Worm (Caenorhabditis elegans) whole organism, L3 larva: ENCODE data around the gene aass-1.

Experiments used
- nhr-237 ChIP-seq: fragments of 150-350 bp; optimal IDR thresholded peaks from 2 replicates; lab custom pipeline; 2014; ENCODE audit warnings: missing biosample characterization, missing genetic modification characterization
- unc-62 ChIP-seq: fragments of 150-350 bp; sonication (generic microtip); optimal IDR thresholded peaks from 4 replicates; lab custom pipeline; 2014; ENCODE audit warnings: missing biosample characterization, missing genetic modification reagents, missing genetic modification characterization

- TF ChIP-seq unc-62 (GFP tag; lab: Kevin White, UChicago) (no peak), nhr-237 (tag; lab: Kevin White, UChicago) (no peak)
These were observed 17.5 kb downstream of the aass-1 start for ce11 chrIV:262460-262859.
